Worm (Caenorhabditis elegans) whole organism, L4 larva: ENCODE measurements around the gene his-39.
"Not testable (repeated sequence)": the region's sequence is repeated elsewhere in the genome, so short reads cannot be mapped to it uniquely, and the experiment has no call there.

Experiments used
- lin-39 ChIP-seq: fragments of 150-350 bp; optimal IDR thresholded peaks from 2 replicates; lab custom pipeline; 2014; ENCODE audit warnings: missing biosample characterization, missing genetic modification reagents, missing genetic modification characterization
- mep-1 ChIP-seq: fragments of 150-350 bp; sonication (generic microtip); optimal IDR thresholded peaks from 3 replicates; lab custom pipeline; 2014; ENCODE audit warnings: missing biosample characterization, missing genetic modification characterization

- not testable (repeated sequence) for TF ChIP-seq mep-1 (tag; lab: Kevin White, UChicago); lin-39
Measured at ce11 chrV:8574762-8575161, 38.4 kb downstream of the his-39 start, which contains the start of gene F25G6.1.
